Worm (Caenorhabditis elegans) whole organism, midembryonic: ENCODE results near the gene Y15E3A.5.

Source experiments
- T22C8.4 ChIP-seq: fragments of 200-800 bp; sonication (Bioruptor generic); IDR thresholded peaks from 2 replicates; pipeline ENCODE4 v1.3.6; 2022; ENCODE audit warnings: missing genetic modification characterization, missing compliant biosample characterization
- cog-1 ChIP-seq: sonication (generic microtip); optimal IDR thresholded peaks from 2 replicates; lab custom pipeline; 2016; ENCODE audit warnings: missing genetic modification characterization, missing compliant biosample characterization
- flt-1 ChIP-seq: fragments of 200-800 bp; sonication (Bioruptor generic); IDR thresholded peaks from 2 replicates; pipeline ENCODE4 v1.3.6; 2022; ENCODE audit warnings: missing genetic modification characterization, missing compliant biosample characterization
- klf-2 ChIP-seq: fragments of 200-800 bp; sonication (Bioruptor generic); conservative IDR thresholded peaks from 2 replicates; pipeline ENCODE4 v1.3.6; 2022; ENCODE audit warnings: missing genetic modification reagents, missing genetic modification characterization, missing compliant biosample characterization
- med-1 ChIP-seq: sonication (generic microtip); optimal IDR thresholded peaks from 2 replicates; lab custom pipeline; 2017; ENCODE audit warnings: missing genetic modification characterization, mild to moderate bottlenecking, missing compliant biosample characterization, antibody characterized with exemption, missing genetic modification reagents; ENCODE audit not compliant: insufficient read depth
- ref-1 ChIP-seq: fragments of 200-800 bp; sonication (Bioruptor generic); conservative IDR thresholded peaks from 2 replicates; pipeline ENCODE4 v1.3.6; 2022; ENCODE audit warnings: missing genetic modification reagents, missing genetic modification characterization, missing compliant biosample characterization
- tab-1 ChIP-seq: fragments of 200-800 bp; sonication (Bioruptor generic); IDR thresholded peaks from 2 replicates; pipeline ENCODE4 v1.3.6; 2022; ENCODE audit warnings: missing genetic modification characterization, missing compliant biosample characterization
- ztf-23 ChIP-seq: fragments of 200-800 bp; sonication (Bioruptor generic); IDR thresholded peaks from 2 replicates; pipeline ENCODE4 v1.3.6; 2022; ENCODE audit warnings: missing genetic modification reagents, missing genetic modification characterization, missing compliant biosample characterization
- ztf-29 ChIP-seq: fragments of 200-800 bp; sonication (Bioruptor generic); IDR thresholded peaks from 2 replicates; pipeline ENCODE4 v1.3.6; 2022; ENCODE audit warnings: missing genetic modification reagents, missing genetic modification characterization, missing compliant biosample characterization

The Y15E3A.5 gene

ce11 chrX:15339807-15340596, at the start of gene Y15E3A.5:
Gene Y15E3A.5, plus strand, starts transcription at chrX:15340558.
- TF ChIP-seq med-1 (no peak), tab-1 (GFP tag; lab: Robert Waterston, UW) (no peak), flt-1 (GFP tag; lab: Robert Waterston, UW) (no peak), klf-2 (GFP tag; lab: Robert Waterston, UW) (no peak), ztf-29 (GFP tag; lab: Robert Waterston, UW) (no peak), cog-1 (tag; lab: Kevin White, UChicago) (no peak), ref-1 (no peak), ztf-23 (no peak), T22C8.4 (GFP tag; lab: Robert Waterston, UW) (no peak)

- TF ChIP-seq ztf-23 (peak; percentile 82), med-1 (peak; percentile 16), tab-1 (GFP tag; lab: Robert Waterston, UW) (peak; percentile 86), cog-1 (tag; lab: Kevin White, UChicago) (peak; percentile 6), flt-1 (GFP tag; lab: Robert Waterston, UW) (peak; percentile 93), ref-1 (peak; percentile 73), ztf-29 (GFP tag; lab: Robert Waterston, UW) (peak; percentile 90), T22C8.4 (GFP tag; lab: Robert Waterston, UW) (peak; percentile 84), klf-2 (GFP tag; lab: Robert Waterston, UW) (no peak)
Measured at ce11 chrX:15297396-15297827, 42.9 kb upstream of the Y15E3A.5 start.

ce11 chrX:15300002-15300401, 40.4 kb upstream of the Y15E3A.5 start:
- no peak for TF ChIP-seq ztf-29 (GFP tag; lab: Robert Waterston, UW)

ce11 chrX:15302863-15303262, 37.5 kb upstream of the Y15E3A.5 start, which contains the start of gene ser-2:
Gene ser-2, minus strand, starts transcription at chrX:15302963.
- TF ChIP-seq klf-2 (GFP tag; lab: Robert Waterston, UW) (no peak), cog-1 (tag; lab: Kevin White, UChicago) (no peak), med-1 (no peak), ref-1 (no peak), ztf-29 (GFP tag; lab: Robert Waterston, UW) (no peak), T22C8.4 (GFP tag; lab: Robert Waterston, UW) (no peak), flt-1 (GFP tag; lab: Robert Waterston, UW) (no peak), tab-1 (GFP tag; lab: Robert Waterston, UW) (no peak), ztf-23 (no peak)

ce11 chrX:15307677-15308076, 32.7 kb upstream of the Y15E3A.5 start:
- TF ChIP-seq T22C8.4 (GFP tag; lab: Robert Waterston, UW) (no peak), cog-1 (tag; lab: Kevin White, UChicago) (no peak), med-1 (no peak), klf-2 (GFP tag; lab: Robert Waterston, UW) (no peak), ref-1 (no peak), ztf-23 (no peak), tab-1 (GFP tag; lab: Robert Waterston, UW) (no peak), ztf-29 (GFP tag; lab: Robert Waterston, UW) (no peak)

- no peak for TF ChIP-seq ztf-29 (GFP tag; lab: Robert Waterston, UW)
- no peak for TF ChIP-seq ztf-23
- no peak for TF ChIP-seq tab-1 (GFP tag; lab: Robert Waterston, UW)
- TF ChIP-seq klf-2 (GFP tag; lab: Robert Waterston, UW), result no peak
- TF ChIP-seq T22C8.4 (GFP tag; lab: Robert Waterston, UW), result no peak
- no peak for TF ChIP-seq ref-1
- no peak for TF ChIP-seq med-1
- TF ChIP-seq flt-1 (GFP tag; lab: Robert Waterston, UW), result no peak
- TF ChIP-seq cog-1 (tag; lab: Kevin White, UChicago), result no peak
Measured at ce11 chrX:15308685-15309084, 31.7 kb upstream of the Y15E3A.5 start.

ce11 chrX:15309138-15309537, 31.2 kb upstream of the Y15E3A.5 start, which contains the start of gene nhr-91:
Gene nhr-91, plus strand, starts transcription at chrX:15309369.
- TF ChIP-seq ztf-23, result no peak
- TF ChIP-seq cog-1 (tag; lab: Kevin White, UChicago), result no peak
- no peak for TF ChIP-seq med-1
- TF ChIP-seq tab-1 (GFP tag; lab: Robert Waterston, UW), result no peak
- no peak for TF ChIP-seq flt-1 (GFP tag; lab: Robert Waterston, UW)
- TF ChIP-seq klf-2 (GFP tag; lab: Robert Waterston, UW), result no peak
- TF ChIP-seq T22C8.4 (GFP tag; lab: Robert Waterston, UW), result no peak
- TF ChIP-seq ztf-29 (GFP tag; lab: Robert Waterston, UW), result no peak
- TF ChIP-seq ref-1, result no peak

ce11 chrX:15310330-15310776, 30.0 kb upstream of the Y15E3A.5 start:
- TF ChIP-seq cog-1 (tag; lab: Kevin White, UChicago), result no peak
- no peak for TF ChIP-seq ztf-23
- TF ChIP-seq tab-1 (GFP tag; lab: Robert Waterston, UW), result peak; percentile 59; the same call in 1 of the 2 replicates
- TF ChIP-seq ztf-29 (GFP tag; lab: Robert Waterston, UW), result no peak

- no peak for TF ChIP-seq klf-2 (GFP tag; lab: Robert Waterston, UW)
- no peak for TF ChIP-seq ztf-29 (GFP tag; lab: Robert Waterston, UW)
- no peak for TF ChIP-seq T22C8.4 (GFP tag; lab: Robert Waterston, UW)
- no peak for TF ChIP-seq ztf-23
- TF ChIP-seq flt-1 (GFP tag; lab: Robert Waterston, UW), result no peak
- no peak for TF ChIP-seq med-1
- no peak for TF ChIP-seq tab-1 (GFP tag; lab: Robert Waterston, UW)
- no peak for TF ChIP-seq cog-1 (tag; lab: Kevin White, UChicago)
- no peak for TF ChIP-seq ref-1
Measured at ce11 chrX:15310986-15311385, 29.4 kb upstream of the Y15E3A.5 start.

ce11 chrX:15312073-15312472, 28.3 kb upstream of the Y15E3A.5 start:
- no peak for TF ChIP-seq T22C8.4 (GFP tag; lab: Robert Waterston, UW)
- TF ChIP-seq ref-1, result no peak
